Fruit fly (Drosophila melanogaster) whole organism, embryonic: ENCODE data around the gene XRCC1.

Experiments
- Bteb2 ChIP-seq: fragments of 200-800 bp; sonication (Bioruptor generic); optimal IDR thresholded peaks from 2 replicates; lab custom pipeline; 2016; ENCODE audit warnings: missing biosample characterization, missing genetic modification characterization
- CG11456 ChIP-seq: fragments of 200-800 bp; sonication (Bioruptor generic); IDR thresholded peaks from 3 replicates; pipeline ENCODE4 v1.3.6; 2022; ENCODE audit warnings: missing biosample characterization, missing genetic modification characterization
- CG11696 ChIP-seq: fragments of 200-800 bp; sonication (Bioruptor generic); IDR thresholded peaks from 2 replicates; pipeline ENCODE4 v1.3.6; 2022; ENCODE audit warnings: missing biosample characterization, missing genetic modification characterization
- CG15011 ChIP-seq: fragments of 200-800 bp; sonication (Bioruptor generic); optimal IDR thresholded peaks from 3 replicates; lab custom pipeline; 2018; ENCODE audit warnings: missing biosample characterization, mild to moderate bottlenecking, missing genetic modification characterization
- CG15269 ChIP-seq: fragments of 200-800 bp; sonication (Bioruptor generic); optimal IDR thresholded peaks from 2 replicates; lab custom pipeline; 2018; ENCODE audit warnings: missing biosample characterization, mild to moderate bottlenecking, missing genetic modification characterization, moderate library complexity
- CG17359 ChIP-seq: fragments of 200-800 bp; sonication (Bioruptor generic); optimal IDR thresholded peaks from 3 replicates; lab custom pipeline; 2018; ENCODE audit warnings: missing biosample characterization, mild to moderate bottlenecking, missing genetic modification characterization, moderate library complexity
- CG17385 ChIP-seq: fragments of 200-800 bp; sonication (Bioruptor generic); optimal IDR thresholded peaks from 3 replicates; lab custom pipeline; 2018; ENCODE audit warnings: missing biosample characterization, mild to moderate bottlenecking, missing genetic modification characterization
- CG2120 ChIP-seq: fragments of 200-800 bp; sonication (Bioruptor generic); optimal IDR thresholded peaks from 3 replicates; lab custom pipeline; 2016; ENCODE audit warnings: missing biosample characterization, missing genetic modification characterization
- CG30020 ChIP-seq: fragments of 200-800 bp; optimal IDR thresholded peaks from 2 replicates; lab custom pipeline; 2019; ENCODE audit warnings: missing biosample characterization, mild to moderate bottlenecking, missing genetic modification characterization, moderate library complexity
- CG3281 ChIP-seq: fragments of 200-800 bp; sonication (Bioruptor generic); optimal IDR thresholded peaks from 3 replicates; lab custom pipeline; 2017; ENCODE audit warnings: missing biosample characterization, mild to moderate bottlenecking, missing genetic modification characterization
- CG34376 ChIP-seq: fragments of 200-800 bp; sonication (Bioruptor generic); optimal IDR thresholded peaks from 2 replicates; lab custom pipeline; 2018; ENCODE audit warnings: missing biosample characterization, mild to moderate bottlenecking, missing genetic modification characterization
- CG4328 ChIP-seq: fragments of 200-800 bp; sonication (Bioruptor generic); optimal IDR thresholded peaks from 3 replicates; lab custom pipeline; 2017; ENCODE audit warnings: missing biosample characterization, missing genetic modification reagents, missing genetic modification characterization
- CG4707 ChIP-seq: fragments of 200-800 bp; sonication (Bioruptor generic); optimal IDR thresholded peaks from 2 replicates; lab custom pipeline; 2018; ENCODE audit warnings: missing biosample characterization, mild to moderate bottlenecking, missing genetic modification characterization, moderate library complexity
- CG4820 ChIP-seq: fragments of 200-800 bp; sonication (Bioruptor generic); optimal IDR thresholded peaks from 3 replicates; lab custom pipeline; 2016; ENCODE audit warnings: missing biosample characterization, missing genetic modification characterization
- CG4854 ChIP-seq: fragments of 200-800 bp; sonication (Bioruptor generic); optimal IDR thresholded peaks from 2 replicates; lab custom pipeline; 2016; ENCODE audit warnings: missing biosample characterization, missing genetic modification characterization, inconsistent platforms
- CG5180 ChIP-seq: fragments of 200-800 bp; sonication (Bioruptor generic); optimal IDR thresholded peaks from 3 replicates; lab custom pipeline; 2017; ENCODE audit warnings: missing biosample characterization, missing genetic modification characterization, mild to moderate bottlenecking, moderate library complexity, missing genetic modification reagents
- CG6254 ChIP-seq: fragments of 200-800 bp; sonication (Bioruptor generic); optimal IDR thresholded peaks from 3 replicates; lab custom pipeline; 2017; ENCODE audit warnings: mild to moderate bottlenecking, missing biosample characterization, missing genetic modification reagents, missing genetic modification characterization
- CG7271 ChIP-seq: fragments of 200-800 bp; sonication (Bioruptor generic); optimal IDR thresholded peaks from 2 replicates; lab custom pipeline; 2018; ENCODE audit warnings: missing biosample characterization, mild to moderate bottlenecking, missing genetic modification characterization, moderate library complexity
- CG9437 ChIP-seq: fragments of 200-800 bp; sonication (Bioruptor generic); optimal IDR thresholded peaks from 2 replicates; lab custom pipeline; 2018; ENCODE audit warnings: missing biosample characterization, mild to moderate bottlenecking, missing genetic modification characterization
- CG9727 ChIP-seq: fragments of 200-800 bp; sonication (Bioruptor generic); optimal IDR thresholded peaks from 3 replicates; lab custom pipeline; 2017; ENCODE audit warnings: missing biosample characterization, mild to moderate bottlenecking, missing genetic modification characterization
- CrebB ChIP-seq: fragments of 200-800 bp; sonication (Bioruptor generic); optimal IDR thresholded peaks from 3 replicates; lab custom pipeline; 2018; ENCODE audit warnings: missing biosample characterization, mild to moderate bottlenecking, missing genetic modification characterization
- D19B ChIP-seq: fragments of 200-800 bp; sonication (Bioruptor generic); optimal IDR thresholded peaks from 2 replicates; lab custom pipeline; 2017; ENCODE audit warnings: missing biosample characterization, mild to moderate bottlenecking, missing genetic modification characterization
- Dfd ChIP-seq, 2 experiments: fragments of >200 bp; optimal IDR thresholded peaks; 2 replicates each; lab custom pipeline; 2017; ENCODE audit warnings: missing biosample characterization in 2 of 2, missing genetic modification characterization in 2 of 2
- HmgZ ChIP-seq: fragments of 200-800 bp; sonication (Bioruptor generic); optimal IDR thresholded peaks from 2 replicates; lab custom pipeline; 2018; ENCODE audit warnings: missing biosample characterization, mild to moderate bottlenecking, missing genetic modification characterization
- Hsf ChIP-seq: fragments of 200-800 bp; sonication (Bioruptor generic); optimal IDR thresholded peaks from 3 replicates; lab custom pipeline; 2016; ENCODE audit warnings: missing biosample characterization, missing genetic modification characterization
- Jarid2 ChIP-seq: fragments of 200-800 bp; sonication (Bioruptor generic); optimal IDR thresholded peaks from 3 replicates; lab custom pipeline; 2017; ENCODE audit warnings: mild to moderate bottlenecking, missing biosample characterization, missing genetic modification reagents, missing genetic modification characterization
- Max ChIP-seq: fragments of 200-800 bp; sonication (Bioruptor generic); optimal IDR thresholded peaks from 2 replicates; lab custom pipeline; 2016; ENCODE audit warnings: missing biosample characterization, mild to moderate bottlenecking, missing genetic modification characterization
- Med ChIP-seq: fragments of 200-800 bp; sonication (Bioruptor generic); peaks from one replicate; lab custom pipeline; 2016; ENCODE audit warnings: missing biosample characterization, missing genetic modification characterization, mild to moderate bottlenecking, inconsistent platforms, moderate library complexity
- NfI ChIP-seq: fragments of 200-800 bp; sonication (Bioruptor generic); optimal IDR thresholded peaks from 3 replicates; lab custom pipeline; 2018; ENCODE audit warnings: missing biosample characterization, mild to moderate bottlenecking, missing genetic modification characterization, moderate library complexity
- Oli ChIP-seq: fragments of 200-800 bp; sonication (Bioruptor generic); optimal IDR thresholded peaks from 2 replicates; lab custom pipeline; 2018; ENCODE audit warnings: missing biosample characterization, mild to moderate bottlenecking, missing genetic modification characterization, moderate library complexity
- Optix ChIP-seq: fragments of 200-800 bp; sonication (Bioruptor generic); IDR thresholded peaks from 3 replicates; pipeline ENCODE4 v1.3.6; 2022; ENCODE audit warnings: missing biosample characterization, missing genetic modification characterization
- Pdp1 ChIP-seq, 2 experiments: fragments of 200-800 bp; sonication (Bioruptor generic); optimal IDR thresholded peaks; 3 replicates each; lab custom pipeline; 2016; ENCODE audit warnings: missing biosample characterization in 2 of 2, missing genetic modification characterization in 2 of 2, mild to moderate bottlenecking in 1 of 2, moderate library complexity in 1 of 2
- Sox102F ChIP-seq: fragments of 200-800 bp; sonication (Bioruptor generic); optimal IDR thresholded peaks from 2 replicates; lab custom pipeline; 2018; ENCODE audit warnings: missing biosample characterization, mild to moderate bottlenecking, missing genetic modification characterization, moderate library complexity
- Xrp1 ChIP-seq: fragments of 200-800 bp; sonication (Bioruptor generic); IDR thresholded peaks from 2 replicates; pipeline ENCODE4 v1.3.6; 2022; ENCODE audit warnings: missing biosample characterization, missing genetic modification characterization
- az2 ChIP-seq: fragments of 200-800 bp; sonication (Bioruptor generic); optimal IDR thresholded peaks from 3 replicates; lab custom pipeline; 2016; ENCODE audit warnings: missing biosample characterization, missing genetic modification characterization
- caup ChIP-seq: fragments of 200-800 bp; sonication (Bioruptor generic); optimal IDR thresholded peaks from 3 replicates; lab custom pipeline; 2017; ENCODE audit warnings: missing biosample characterization, mild to moderate bottlenecking, missing genetic modification characterization, moderate library complexity; ENCODE audit not compliant: severe bottlenecking
- cg ChIP-seq: fragments of 200-800 bp; sonication (Bioruptor generic); optimal IDR thresholded peaks from 3 replicates; lab custom pipeline; 2019; ENCODE audit warnings: missing biosample characterization, mild to moderate bottlenecking, missing genetic modification characterization, moderate library complexity
- dmrt99B ChIP-seq: fragments of 200-800 bp; sonication (Bioruptor generic); optimal IDR thresholded peaks from 2 replicates; lab custom pipeline; 2018; ENCODE audit warnings: missing biosample characterization, mild to moderate bottlenecking, missing genetic modification characterization, moderate library complexity
- dysf ChIP-seq: fragments of 200-800 bp; sonication (Bioruptor generic); IDR thresholded peaks from 3 replicates; pipeline ENCODE4 v1.3.6; 2022; ENCODE audit warnings: missing biosample characterization, missing genetic modification characterization
- fru ChIP-seq: fragments of >200 bp; optimal IDR thresholded peaks from 2 replicates; lab custom pipeline; 2017
- jigr1 ChIP-seq: fragments of 200-800 bp; sonication (Bioruptor generic); IDR thresholded peaks from 3 replicates; pipeline ENCODE4 v1.3.6; 2022; ENCODE audit warnings: missing biosample characterization, missing genetic modification characterization
- lab ChIP-seq: fragments of 200-800 bp; sonication (Bioruptor generic); optimal IDR thresholded peaks from 3 replicates; lab custom pipeline; 2017; ENCODE audit warnings: missing biosample characterization, missing genetic modification characterization, mild to moderate bottlenecking, moderate library complexity, missing genetic modification reagents
- luna ChIP-seq: fragments of 200-800 bp; sonication (Bioruptor generic); optimal IDR thresholded peaks from 2 replicates; lab custom pipeline; 2016; ENCODE audit warnings: missing biosample characterization, missing genetic modification characterization
- odd ChIP-seq: fragments of 200-800 bp; sonication (Bioruptor generic); optimal IDR thresholded peaks from 2 replicates; lab custom pipeline; 2017; ENCODE audit warnings: missing biosample characterization, mild to moderate bottlenecking, missing genetic modification characterization
- sens ChIP-seq: fragments of 200-800 bp; sonication (Bioruptor generic); peaks from one replicate; lab custom pipeline; 2016; ENCODE audit warnings: missing biosample characterization, missing genetic modification characterization
- slbo ChIP-seq: fragments of 200-800 bp; sonication (Bioruptor generic); IDR thresholded peaks from 2 replicates; pipeline ENCODE4 v1.3.6; 2022; ENCODE audit warnings: missing biosample characterization, missing genetic modification characterization
- sna ChIP-seq: fragments of 200-800 bp; sonication (Bioruptor generic); IDR thresholded peaks from 2 replicates; pipeline ENCODE4 v1.3.6; 2022; ENCODE audit warnings: missing biosample characterization, missing genetic modification characterization; ENCODE audit not compliant: partially characterized antibody
- stc ChIP-seq: fragments of 200-800 bp; sonication (Bioruptor generic); IDR thresholded peaks from 2 replicates; pipeline ENCODE4 v1.3.6; 2022; ENCODE audit warnings: missing biosample characterization, missing genetic modification characterization
- tap ChIP-seq: fragments of 200-800 bp; optimal IDR thresholded peaks from 3 replicates; lab custom pipeline; 2019; ENCODE audit warnings: missing biosample characterization, mild to moderate bottlenecking, missing genetic modification characterization, moderate library complexity
- toy ChIP-seq: fragments of 200-800 bp; sonication (Bioruptor generic); IDR thresholded peaks from 2 replicates; pipeline ENCODE4 v1.3.6; 2022; ENCODE audit warnings: missing biosample characterization, missing genetic modification characterization
- trh ChIP-seq: fragments of 200-800 bp; sonication (Bioruptor generic); optimal IDR thresholded peaks from 2 replicates; lab custom pipeline; 2016; ENCODE audit warnings: missing biosample characterization, missing genetic modification characterization

Gene XRCC1

DNA sequence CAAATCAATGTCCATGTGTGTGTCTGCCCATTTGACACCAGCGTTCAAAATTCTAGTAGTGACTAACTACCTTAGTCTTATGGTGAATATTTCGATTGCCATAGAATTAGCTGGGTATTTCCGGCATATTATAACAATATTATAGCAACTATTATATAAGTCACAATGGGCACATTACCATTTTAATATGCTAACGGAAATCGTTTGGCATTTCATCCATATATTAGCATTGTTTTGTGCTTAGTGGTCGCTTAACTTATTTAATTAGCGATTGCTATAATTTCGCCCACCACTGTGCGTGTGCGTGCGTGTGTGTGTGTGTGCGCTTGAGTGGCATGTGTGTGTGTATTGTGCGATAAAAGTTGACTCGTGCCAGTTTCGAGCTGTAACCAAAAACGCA is 7.0 kb downstream of the XRCC1 start (continued):
- no peak for TF ChIP-seq CG30020 (tag; lab: Kevin White, UChicago)
- peak in 1 of 2 experiments; percentile 29 for TF ChIP-seq Pdp1 (GFP tag; optimal IDR thresholded peaks at IDR 0.05; lab: Kevin White, UChicago)
- TF ChIP-seq CG4820 = no peak
- no peak for TF ChIP-seq az2 (GFP tag; lab: Kevin White, UChicago)
- TF ChIP-seq CG9437 = no peak
- no peak for TF ChIP-seq sens (GFP tag; lab: Kevin White, UChicago)
- TF ChIP-seq CG17385 (GFP tag; lab: Kevin White, UChicago) = peak; percentile 52
- TF ChIP-seq CG11696 (GFP tag; lab: Robert Waterston, UW) = 0 out of 2 replicates have a peak, but pooled peaks have one; percentile 14
- no peak for TF ChIP-seq trh (GFP tag; lab: Kevin White, UChicago)
- peak; percentile 76 for TF ChIP-seq CG3281 (GFP tag; lab: Kevin White, UChicago)
- TF ChIP-seq CG11456 (GFP tag; lab: Robert Waterston, UW) = no peak
- TF ChIP-seq Optix (GFP tag; lab: Robert Waterston, UW) = no peak
- TF ChIP-seq CrebB = peak; percentile 12
- TF ChIP-seq CG5180 = peak; percentile 17
- peak; percentile 2 for TF ChIP-seq Hsf (GFP tag; lab: Kevin White, UChicago)
- TF ChIP-seq Xrp1 = no peak
- no peak for TF ChIP-seq Max (GFP tag; lab: Kevin White, UChicago)
- TF ChIP-seq Oli (tag; lab: Kevin White, UChicago) = peak; percentile 27
- TF ChIP-seq CG9727 = peak; percentile 44
- TF ChIP-seq Dfd (GFP tag; optimal IDR thresholded peaks at IDR 0.05; lab: Kevin White, UChicago) = no peak
- peak; percentile 70 for TF ChIP-seq CG2120 (GFP tag; lab: Kevin White, UChicago)
- peak; percentile 73 for TF ChIP-seq Med (GFP tag; lab: Kevin White, UChicago)
- TF ChIP-seq dysf = peak; percentile 62
- TF ChIP-seq lab (GFP tag; lab: Kevin White, UChicago) = peak; percentile 70
- peak; percentile 54 for TF ChIP-seq caup (GFP tag; lab: Kevin White, UChicago)
- no peak for TF ChIP-seq stc (GFP tag; lab: Robert Waterston, UW)
- TF ChIP-seq tap (tag; lab: Kevin White, UChicago) = peak; percentile 32
- peak; percentile 34 for TF ChIP-seq D19B (GFP tag; lab: Kevin White, UChicago)
- TF ChIP-seq CG17359 = peak; percentile 63
- TF ChIP-seq jigr1 (GFP tag; lab: Robert Waterston, UW) = no peak
- no peak for TF ChIP-seq Bteb2
- no peak for TF ChIP-seq toy (GFP tag; lab: Robert Waterston, UW)
- no peak for TF ChIP-seq sna
- TF ChIP-seq CG4328 (GFP tag; lab: Kevin White, UChicago) = peak; percentile 5
- TF ChIP-seq CG6254 (GFP tag; lab: Kevin White, UChicago) = no peak
- peak; percentile 38 for TF ChIP-seq HmgZ (tag; lab: Kevin White, UChicago)
- TF ChIP-seq dmrt99B (tag; lab: Kevin White, UChicago) = peak; percentile 61
- peak; percentile 51 for TF ChIP-seq slbo (GFP tag; lab: Robert Waterston, UW)
- TF ChIP-seq NfI (GFP tag; lab: Kevin White, UChicago) = peak; percentile 42
- no peak for TF ChIP-seq Jarid2 (GFP tag; lab: Kevin White, UChicago)
- TF ChIP-seq CG4854 (GFP tag; lab: Kevin White, UChicago) = peak; percentile 7
- TF ChIP-seq CG7271 (tag; lab: Kevin White, UChicago) = no peak
- no peak for TF ChIP-seq fru
- TF ChIP-seq cg (GFP tag; lab: Kevin White, UChicago) = peak; percentile 20
- TF ChIP-seq Sox102F (GFP tag; lab: Kevin White, UChicago) = peak; percentile 63
- no peak for TF ChIP-seq CG4707 (GFP tag; lab: Kevin White, UChicago)
- no peak for TF ChIP-seq luna (GFP tag; lab: Kevin White, UChicago)
- TF ChIP-seq CG34376 = peak; percentile 36
- peak; percentile 58 for TF ChIP-seq CG15269 (tag; lab: Kevin White, UChicago)
- peak; percentile 19 for TF ChIP-seq CG15011 (GFP tag; lab: Kevin White, UChicago)
- TF ChIP-seq odd (GFP tag; lab: Kevin White, UChicago) = peak; percentile 9
